Fruit fly (Drosophila melanogaster): ENCODE data around the gene Kap-alpha1.

Kap-alpha1 gene

dm6 chr3L:19791688-19792073 is 15.4 kb upstream of the Kap-alpha1 start (continued):
- TF ChIP-seq CrebB (tag; optimal IDR thresholded peaks at IDR 0.05), result peak; percentile 14
- no peak for TF ChIP-seq CG12236 (GFP tag; optimal IDR thresholded peaks at IDR 0.05)
- peak; percentile 21 for TF ChIP-seq CG9876 (GFP tag; optimal IDR thresholded peaks at IDR 0.05)
- no peak for TF ChIP-seq Dfd (GFP tag; optimal IDR thresholded peaks at IDR 0.05)
- no peak for TF ChIP-seq ro (GFP tag; IDR thresholded peaks at IDR 0.05)
- TF ChIP-seq wdn (GFP tag; IDR thresholded peaks at IDR 0.05), result no peak; the same call in 1 of the 2 replicates
- no peak for TF ChIP-seq sim (GFP tag; IDR thresholded peaks at IDR 0.05)
- no peak for TF ChIP-seq Hr39 (optimal IDR thresholded peaks at IDR 0.05)
- no peak for TF ChIP-seq unpg (GFP tag; optimal IDR thresholded peaks at IDR 0.05)
- peak; percentile 1 for TF ChIP-seq salm (tag; optimal IDR thresholded peaks at IDR 0.05)
- TF ChIP-seq CG6854 (GFP tag; optimal IDR thresholded peaks at IDR 0.05), result peak; percentile 18
- TF ChIP-seq nerfin-2 (GFP tag; IDR thresholded peaks at IDR 0.05; ENCODE audit: partially characterized antibody), result no peak
- TF ChIP-seq CG16815 (GFP tag; optimal IDR thresholded peaks at IDR 0.05), result no peak
- TF ChIP-seq ara (GFP tag; IDR thresholded peaks at IDR 0.05), result no peak
- no peak for TF ChIP-seq CG10654 (GFP tag; optimal IDR thresholded peaks at IDR 0.05)
- peak; percentile 45 for TF ChIP-seq ftz-f1 (GFP tag; optimal IDR thresholded peaks at IDR 0.05)
- peak; percentile 17 for TF ChIP-seq fd64A (GFP tag; optimal IDR thresholded peaks at IDR 0.05)
- TF ChIP-seq CG11695 (GFP tag; IDR thresholded peaks at IDR 0.05), result no peak
- no peak for TF ChIP-seq CG4854 (GFP tag; optimal IDR thresholded peaks at IDR 0.05)
- no peak for TF ChIP-seq Mrtf (GFP tag; IDR thresholded peaks at IDR 0.05)
- TF ChIP-seq exex (tag; optimal IDR thresholded peaks at IDR 0.05), result peak; percentile 68
- TF ChIP-seq ap (GFP tag; IDR thresholded peaks at IDR 0.05), result no peak
- peak; percentile 36; the same call in 1 of the 3 replicates for TF ChIP-seq CG34422 (GFP tag; IDR thresholded peaks at IDR 0.05)
- TF ChIP-seq CG1832 (GFP tag; optimal IDR thresholded peaks at IDR 0.05), result peak; percentile 96
- no peak for TF ChIP-seq Gug (GFP tag; IDR thresholded peaks at IDR 0.05)
- peak; percentile 34 for TF ChIP-seq D (optimal IDR thresholded peaks at IDR 0.05)
- no peak for TF ChIP-seq D (GFP tag; optimal IDR thresholded peaks at IDR 0.05)
- TF ChIP-seq bowl (GFP tag; IDR thresholded peaks at IDR 0.05), result no peak
- no peak for TF ChIP-seq sima (GFP tag; optimal IDR thresholded peaks at IDR 0.05)
- TF ChIP-seq CG4707 (GFP tag; optimal IDR thresholded peaks at IDR 0.05), result peak; percentile 32
- peak; percentile 98 for TF ChIP-seq pros (GFP tag; optimal IDR thresholded peaks at IDR 0.05)
- no peak for TF ChIP-seq gfzf (GFP tag; optimal IDR thresholded peaks at IDR 0.05)
- TF ChIP-seq CG10274 (GFP tag; optimal IDR thresholded peaks at IDR 0.05), result no peak
- TF ChIP-seq zfh1 (GFP tag; IDR thresholded peaks at IDR 0.05), result peak; percentile 15; the same call in 1 of the 3 replicates
- TF ChIP-seq vvl (GFP tag; IDR thresholded peaks at IDR 0.05), result peak; percentile 61; the same call in 1 of the 2 replicates
- 0 out of 2 replicates have a peak, but pooled peaks have one; percentile 18 for TF ChIP-seq stc (GFP tag; IDR thresholded peaks at IDR 0.05)
- TF ChIP-seq knrl (GFP tag; IDR thresholded peaks at IDR 0.05; ENCODE audit: partially characterized antibody), result no peak
- TF ChIP-seq CG18599 (GFP tag; optimal IDR thresholded peaks at IDR 0.05), result peak; percentile 54
- TF ChIP-seq CG10321 (GFP tag; IDR thresholded peaks at IDR 0.05), result peak; percentile 83
- TF ChIP-seq vnd (GFP tag; IDR thresholded peaks at IDR 0.05; ENCODE audit: partially characterized antibody), result no peak
- TF ChIP-seq CG3163 (GFP tag; optimal IDR thresholded peaks at IDR 0.05), result peak; percentile 21
- peak; percentile 13 for TF ChIP-seq schlank (tag; optimal IDR thresholded peaks at IDR 0.05)
- TF ChIP-seq CG17802 (tag; optimal IDR thresholded peaks at IDR 0.05), result no peak
- peak; percentile 55 for TF ChIP-seq Fer1 (GFP tag; optimal IDR thresholded peaks at IDR 0.05)
- no peak for TF ChIP-seq Dek (tag; optimal IDR thresholded peaks at IDR 0.05)
- no peak for TF ChIP-seq Bteb2 (GFP tag; optimal IDR thresholded peaks at IDR 0.05)
- peak; percentile 53 for TF ChIP-seq cad (GFP tag; optimal IDR thresholded peaks at IDR 0.05)
- TF ChIP-seq CG33213 (GFP tag; optimal IDR thresholded peaks at IDR 0.05), result no peak
- TF ChIP-seq CG8290 (GFP tag; optimal IDR thresholded peaks at IDR 0.05), result no peak
- peak in 1 of 2 experiments; percentile 52 for TF ChIP-seq CG8290 (tag; optimal IDR thresholded peaks at IDR 0.05)
- TF ChIP-seq CG17385 (GFP tag; optimal IDR thresholded peaks at IDR 0.05), result peak; percentile 15
- no peak for TF ChIP-seq bab2 (GFP tag; optimal IDR thresholded peaks at IDR 0.05)
- no peak for TF ChIP-seq CG32772 (GFP tag; IDR thresholded peaks at IDR 0.05)

Measured in whole organism, embryonic.